Worm (Caenorhabditis elegans): ENCODE measurements around the gene D2024.18.

The D2024.18 gene

ce11 chrIV:7250158-7250557 is at the start of gene D2024.18:
TSS of gene D2024.18 (plus strand) at chrIV:7250458.
- TF ChIP-seq flt-1 (GFP tag; IDR thresholded peaks at IDR 0.05) (no peak), med-1 (GFP tag; optimal IDR thresholded peaks at IDR 0.05; ENCODE audit: insufficient read depth) (no peak), klf-2 (GFP tag; conservative IDR thresholded peaks at IDR 0.05) (no peak)

- TF ChIP-seq flt-1 (GFP tag; IDR thresholded peaks at IDR 0.05) (no peak), T22C8.4 (GFP tag; IDR thresholded peaks at IDR 0.05) (no peak), ztf-29 (GFP tag; IDR thresholded peaks at IDR 0.05) (no peak), ref-1 (GFP tag; conservative IDR thresholded peaks at IDR 0.05) (no peak), klf-2 (GFP tag; conservative IDR thresholded peaks at IDR 0.05) (no peak), ztf-23 (GFP tag; IDR thresholded peaks at IDR 0.05) (no peak), cog-1 (tag; optimal IDR thresholded peaks at IDR 0.05) (no peak), med-1 (GFP tag; optimal IDR thresholded peaks at IDR 0.05; ENCODE audit: insufficient read depth) (no peak), tab-1 (GFP tag; IDR thresholded peaks at IDR 0.05) (no peak)
Measured at ce11 chrIV:7203696-7204095, 46.6 kb upstream of the D2024.18 start, which contains the start of gene R13A1.3. TSS of gene R13A1.3 (plus strand) at chrIV:7203996.

- TF ChIP-seq ref-1 (GFP tag; conservative IDR thresholded peaks at IDR 0.05) (no peak), tab-1 (GFP tag; IDR thresholded peaks at IDR 0.05) (no peak), ztf-23 (GFP tag; IDR thresholded peaks at IDR 0.05) (no peak)
Measured at ce11 chrIV:7205969-7206368, 44.3 kb upstream of the D2024.18 start, which contains the start of gene kcc-1. TSS of gene kcc-1 (plus strand) at chrIV:7206269.

- TF ChIP-seq flt-1 (GFP tag; IDR thresholded peaks at IDR 0.05), result no peak
- no peak for TF ChIP-seq tab-1 (GFP tag; IDR thresholded peaks at IDR 0.05)
- TF ChIP-seq ztf-29 (GFP tag; IDR thresholded peaks at IDR 0.05), result no peak
- no peak for TF ChIP-seq klf-2 (GFP tag; conservative IDR thresholded peaks at IDR 0.05)
- TF ChIP-seq T22C8.4 (GFP tag; IDR thresholded peaks at IDR 0.05), result no peak
- TF ChIP-seq ztf-23 (GFP tag; IDR thresholded peaks at IDR 0.05), result no peak
- no peak for TF ChIP-seq ref-1 (GFP tag; conservative IDR thresholded peaks at IDR 0.05)
- no peak for TF ChIP-seq cog-1 (tag; optimal IDR thresholded peaks at IDR 0.05)
- no peak for TF ChIP-seq med-1 (GFP tag; optimal IDR thresholded peaks at IDR 0.05; ENCODE audit: insufficient read depth)
Measured at ce11 chrIV:7208961-7209360, 41.3 kb upstream of the D2024.18 start.

ce11 chrIV:7211313-7211712 is 38.9 kb upstream of the D2024.18 start:
- no peak for TF ChIP-seq ztf-29 (GFP tag; IDR thresholded peaks at IDR 0.05)
- no peak for TF ChIP-seq cog-1 (tag; optimal IDR thresholded peaks at IDR 0.05)
- no peak for TF ChIP-seq ref-1 (GFP tag; conservative IDR thresholded peaks at IDR 0.05)
- no peak for TF ChIP-seq klf-2 (GFP tag; conservative IDR thresholded peaks at IDR 0.05)
- no peak for TF ChIP-seq ztf-23 (GFP tag; IDR thresholded peaks at IDR 0.05)
- TF ChIP-seq med-1 (GFP tag; optimal IDR thresholded peaks at IDR 0.05; ENCODE audit: insufficient read depth), result no peak
- TF ChIP-seq flt-1 (GFP tag; IDR thresholded peaks at IDR 0.05), result no peak
- TF ChIP-seq T22C8.4 (GFP tag; IDR thresholded peaks at IDR 0.05), result no peak
- no peak for TF ChIP-seq tab-1 (GFP tag; IDR thresholded peaks at IDR 0.05)

- no peak for TF ChIP-seq ref-1 (GFP tag; conservative IDR thresholded peaks at IDR 0.05)
- TF ChIP-seq ztf-29 (GFP tag; IDR thresholded peaks at IDR 0.05), result no peak
- TF ChIP-seq tab-1 (GFP tag; IDR thresholded peaks at IDR 0.05), result no peak
- no peak for TF ChIP-seq cog-1 (tag; optimal IDR thresholded peaks at IDR 0.05)
- no peak for TF ChIP-seq klf-2 (GFP tag; conservative IDR thresholded peaks at IDR 0.05)
- no peak for TF ChIP-seq ztf-23 (GFP tag; IDR thresholded peaks at IDR 0.05)
- TF ChIP-seq flt-1 (GFP tag; IDR thresholded peaks at IDR 0.05), result no peak
- TF ChIP-seq med-1 (GFP tag; optimal IDR thresholded peaks at IDR 0.05; ENCODE audit: insufficient read depth), result no peak
- TF ChIP-seq T22C8.4 (GFP tag; IDR thresholded peaks at IDR 0.05), result no peak
Measured at ce11 chrIV:7212769-7213168, 37.5 kb upstream of the D2024.18 start.

- TF ChIP-seq med-1 (GFP tag; optimal IDR thresholded peaks at IDR 0.05; ENCODE audit: insufficient read depth) (no peak), ref-1 (GFP tag; conservative IDR thresholded peaks at IDR 0.05) (no peak), ztf-23 (GFP tag; IDR thresholded peaks at IDR 0.05) (no peak), T22C8.4 (GFP tag; IDR thresholded peaks at IDR 0.05) (no peak), klf-2 (GFP tag; conservative IDR thresholded peaks at IDR 0.05) (no peak), flt-1 (GFP tag; IDR thresholded peaks at IDR 0.05) (no peak), ztf-29 (GFP tag; IDR thresholded peaks at IDR 0.05) (no peak), cog-1 (tag; optimal IDR thresholded peaks at IDR 0.05) (no peak), tab-1 (GFP tag; IDR thresholded peaks at IDR 0.05) (no peak)
Measured at ce11 chrIV:7216210-7216609, 34.0 kb upstream of the D2024.18 start.

- TF ChIP-seq T22C8.4 (GFP tag; IDR thresholded peaks at IDR 0.05) (no peak), klf-2 (GFP tag; conservative IDR thresholded peaks at IDR 0.05) (no peak), cog-1 (tag; optimal IDR thresholded peaks at IDR 0.05) (no peak), ztf-23 (GFP tag; IDR thresholded peaks at IDR 0.05) (no peak), ztf-29 (GFP tag; IDR thresholded peaks at IDR 0.05) (no peak), med-1 (GFP tag; optimal IDR thresholded peaks at IDR 0.05; ENCODE audit: insufficient read depth) (no peak), flt-1 (GFP tag; IDR thresholded peaks at IDR 0.05) (no peak), tab-1 (GFP tag; IDR thresholded peaks at IDR 0.05) (no peak), ref-1 (GFP tag; conservative IDR thresholded peaks at IDR 0.05) (no peak)
Measured at ce11 chrIV:7219398-7220087, 30.7 kb upstream of the D2024.18 start, which contains the start of the genes glb-23 and R13A1.1. TSS of gene glb-23 (minus strand) at chrIV:7219498. TSS of gene R13A1.1 (plus strand) at chrIV:7220037.

- TF ChIP-seq ztf-23 (GFP tag; IDR thresholded peaks at IDR 0.05) (no peak), flt-1 (GFP tag; IDR thresholded peaks at IDR 0.05) (no peak), med-1 (GFP tag; optimal IDR thresholded peaks at IDR 0.05; ENCODE audit: insufficient read depth) (no peak), ref-1 (GFP tag; conservative IDR thresholded peaks at IDR 0.05) (no peak), cog-1 (tag; optimal IDR thresholded peaks at IDR 0.05) (no peak), klf-2 (GFP tag; conservative IDR thresholded peaks at IDR 0.05) (no peak), tab-1 (GFP tag; IDR thresholded peaks at IDR 0.05) (no peak), ztf-29 (GFP tag; IDR thresholded peaks at IDR 0.05) (no peak), T22C8.4 (GFP tag; IDR thresholded peaks at IDR 0.05) (no peak)
Measured at ce11 chrIV:7222088-7222487, 28.2 kb upstream of the D2024.18 start.

ce11 chrIV:7227072-7227471 is 23.2 kb upstream of the D2024.18 start, which contains the start of gene R13A1.10:
TSS of gene R13A1.10 (minus strand) at chrIV:7227172.
- TF ChIP-seq flt-1 (GFP tag; IDR thresholded peaks at IDR 0.05) (no peak), ztf-29 (GFP tag; IDR thresholded peaks at IDR 0.05) (no peak), med-1 (GFP tag; optimal IDR thresholded peaks at IDR 0.05; ENCODE audit: insufficient read depth) (no peak)
